Worm (Caenorhabditis elegans) whole organism, midembryonic: ENCODE measurements around the gene ZK686.1.

Source experiments
- T22C8.4 ChIP-seq: fragments of 200-800 bp; sonication (Bioruptor generic); IDR thresholded peaks from 2 replicates; pipeline ENCODE4 v1.3.6; 2022; ENCODE audit warnings: missing genetic modification characterization, missing compliant biosample characterization
- cog-1 ChIP-seq: sonication (generic microtip); optimal IDR thresholded peaks from 2 replicates; lab custom pipeline; 2016; ENCODE audit warnings: missing genetic modification characterization, missing compliant biosample characterization
- flt-1 ChIP-seq: fragments of 200-800 bp; sonication (Bioruptor generic); IDR thresholded peaks from 2 replicates; pipeline ENCODE4 v1.3.6; 2022; ENCODE audit warnings: missing genetic modification characterization, missing compliant biosample characterization
- klf-2 ChIP-seq: fragments of 200-800 bp; sonication (Bioruptor generic); conservative IDR thresholded peaks from 2 replicates; pipeline ENCODE4 v1.3.6; 2022; ENCODE audit warnings: missing genetic modification reagents, missing genetic modification characterization, missing compliant biosample characterization
- med-1 ChIP-seq: sonication (generic microtip); optimal IDR thresholded peaks from 2 replicates; lab custom pipeline; 2017; ENCODE audit warnings: missing genetic modification characterization, mild to moderate bottlenecking, missing compliant biosample characterization, antibody characterized with exemption, missing genetic modification reagents; ENCODE audit not compliant: insufficient read depth
- ref-1 ChIP-seq: fragments of 200-800 bp; sonication (Bioruptor generic); conservative IDR thresholded peaks from 2 replicates; pipeline ENCODE4 v1.3.6; 2022; ENCODE audit warnings: missing genetic modification reagents, missing genetic modification characterization, missing compliant biosample characterization
- ztf-23 ChIP-seq: fragments of 200-800 bp; sonication (Bioruptor generic); IDR thresholded peaks from 2 replicates; pipeline ENCODE4 v1.3.6; 2022; ENCODE audit warnings: missing genetic modification reagents, missing genetic modification characterization, missing compliant biosample characterization
- ztf-29 ChIP-seq: fragments of 200-800 bp; sonication (Bioruptor generic); IDR thresholded peaks from 2 replicates; pipeline ENCODE4 v1.3.6; 2022; ENCODE audit warnings: missing genetic modification reagents, missing genetic modification characterization, missing compliant biosample characterization

ce11 chrIII:7729062-7729461, 43.9 kb upstream of the ZK686.1 start:
- no peak for TF ChIP-seq T22C8.4 (GFP tag; lab: Robert Waterston, UW)
- no peak for TF ChIP-seq cog-1 (tag; lab: Kevin White, UChicago)
- TF ChIP-seq med-1 (GFP tag; lab: Kevin White, UChicago) = no peak
- no peak for TF ChIP-seq klf-2 (GFP tag; lab: Robert Waterston, UW)
- TF ChIP-seq ztf-23 (GFP tag; lab: Robert Waterston, UW) = no peak
- no peak for TF ChIP-seq ztf-29 (GFP tag; lab: Robert Waterston, UW)
- 0 out of 2 replicates have a peak, but pooled peaks have one; percentile 23 for TF ChIP-seq flt-1 (GFP tag; lab: Robert Waterston, UW)
- TF ChIP-seq ref-1 (GFP tag; lab: Robert Waterston, UW) = no peak
